Fruit fly (Drosophila melanogaster): Measurements from ENCODE around the gene CG9686.

CG9686 gene

DNA sequence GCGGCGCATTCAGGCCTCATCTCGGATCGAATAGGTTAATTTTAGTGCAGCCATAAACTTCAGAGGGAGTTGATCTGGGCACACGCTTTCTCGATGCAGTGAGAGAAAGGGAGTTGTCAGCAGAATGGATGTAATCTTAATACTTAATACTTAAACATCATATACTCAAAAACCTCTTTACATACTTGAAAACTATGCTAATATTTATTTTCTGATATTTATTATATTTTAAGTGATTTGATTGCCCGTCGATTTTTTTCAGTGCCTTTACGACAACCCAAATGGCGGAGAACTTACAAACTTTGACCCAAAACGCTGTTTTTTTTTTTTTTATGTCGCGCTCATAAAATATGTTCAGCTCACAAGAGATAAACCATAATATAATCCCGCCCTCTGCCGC is 32.1 kb downstream of the CG9686 start (continued):
- TF ChIP-seq CG1529 (GFP tag; optimal IDR thresholded peaks at IDR 0.05) (peak; percentile 11), Sox100B (GFP tag; optimal IDR thresholded peaks at IDR 0.05) (peak; percentile 24), BEAF-32 (GFP tag; optimal IDR thresholded peaks at IDR 0.05) (no peak), hb (GFP tag; IDR thresholded peaks at IDR 0.05; ENCODE audit: partially characterized antibody) (no peak), hkb (optimal IDR thresholded peaks at IDR 0.05) (no peak), hkb (GFP tag; IDR thresholded peaks at IDR 0.05) (peak; percentile 37; the same call in 1 of the 2 replicates), CG6854 (GFP tag; optimal IDR thresholded peaks at IDR 0.05) (no peak), nerfin-1 (tag; optimal IDR thresholded peaks at IDR 0.05) (peak; percentile 8), CG8359 (GFP tag; optimal IDR thresholded peaks at IDR 0.05; ENCODE audit: borderline replicate concordance) (no peak), E2f2 (GFP tag; IDR thresholded peaks at IDR 0.05) (peak; percentile 13; the same call in 1 of the 2 replicates), Dbx (GFP tag; IDR thresholded peaks at IDR 0.05) (no peak), CG6813 (GFP tag; optimal IDR thresholded peaks at IDR 0.05) (no peak), Spps (tag; optimal IDR thresholded peaks at IDR 0.05) (no peak), ssp (GFP tag; IDR thresholded peaks at IDR 0.05) (peak; percentile 34; the same call in 1 of the 2 replicates), emc (GFP tag; optimal IDR thresholded peaks at IDR 0.05) (no peak), Lim3 (GFP tag; IDR thresholded peaks at IDR 0.05) (no peak), Rfx (GFP tag; IDR thresholded peaks at IDR 0.05) (no peak), Hr78 (GFP tag; optimal IDR thresholded peaks at IDR 0.05) (peak in 1 of 2 experiments; percentile 64), CG18599 (GFP tag; optimal IDR thresholded peaks at IDR 0.05) (no peak), CG3838 (GFP tag; optimal IDR thresholded peaks at IDR 0.05) (no peak), inv (GFP tag; IDR thresholded peaks at IDR 0.05; ENCODE audit: partially characterized antibody) (no peak), ci (GFP tag; IDR thresholded peaks at IDR 0.05) (peak; percentile 70; the same call in 2 of the 3 replicates), dmrt99B (tag; optimal IDR thresholded peaks at IDR 0.05) (peak; percentile 63), CG17361 (GFP tag; IDR thresholded peaks at IDR 0.05) (0 out of 3 replicates have a peak, but pooled peaks have one; percentile 15), pnt (GFP tag; optimal IDR thresholded peaks at IDR 0.05) (no peak), unpg (GFP tag; optimal IDR thresholded peaks at IDR 0.05) (peak; percentile 48), CG9437 (GFP tag; optimal IDR thresholded peaks at IDR 0.05) (no peak), sim (GFP tag; IDR thresholded peaks at IDR 0.05) (no peak), Bdp1 (GFP tag; optimal IDR thresholded peaks at IDR 0.05) (no peak), TFAM (GFP tag; optimal IDR thresholded peaks at IDR 0.05) (no peak), Ravus (GFP tag; IDR thresholded peaks at IDR 0.05) (no peak), row (GFP tag; IDR thresholded peaks at IDR 0.05) (0 out of 3 replicates have a peak, but pooled peaks have one; percentile 30), Awh (GFP tag; IDR thresholded peaks at IDR 0.05) (peak; percentile 42; the same call in 1 of the 2 replicates), hth (optimal IDR thresholded peaks at IDR 0.05) (no peak), cato (GFP tag; optimal IDR thresholded peaks at IDR 0.05; ENCODE audit: borderline replicate concordance) (no peak), croc (GFP tag; conservative IDR thresholded peaks at IDR 0.05) (peak; percentile 25; the same call in 1 of the 3 replicates), CG7839 (tag; optimal IDR thresholded peaks at IDR 0.05) (peak; percentile 56), Oaz (GFP tag; IDR thresholded peaks at IDR 0.05) (no peak), ATbp (GFP tag; optimal IDR thresholded peaks at IDR 0.05) (peak; percentile 65), sisA (GFP tag; IDR thresholded peaks at IDR 0.05) (peak; percentile 60), Mad (GFP tag; optimal IDR thresholded peaks at IDR 0.05) (no peak), CG15514 (GFP tag; optimal IDR thresholded peaks at IDR 0.05) (no peak), Poxn (GFP tag; IDR thresholded peaks at IDR 0.05) (no peak), Ptx1 (GFP tag; IDR thresholded peaks at IDR 0.05) (peak; percentile 44; the same call in 1 of the 2 replicates), CG17359 (tag; optimal IDR thresholded peaks at IDR 0.05) (peak; percentile 40), D19A (tag; optimal IDR thresholded peaks at IDR 0.05) (peak; percentile 15), CG8290 (GFP tag; optimal IDR thresholded peaks at IDR 0.05) (no peak), CG8290 (tag; optimal IDR thresholded peaks at IDR 0.05) (no peak), vvl (GFP tag; IDR thresholded peaks at IDR 0.05) (peak; percentile 43), CG17829 (tag; optimal IDR thresholded peaks at IDR 0.05) (peak; percentile 21), CG10267 (tag; optimal IDR thresholded peaks at IDR 0.05) (peak; percentile 8)

All from whole organism, embryonic.